Worm (Caenorhabditis elegans): ENCODE data around the gene clec-8.

DNA sequence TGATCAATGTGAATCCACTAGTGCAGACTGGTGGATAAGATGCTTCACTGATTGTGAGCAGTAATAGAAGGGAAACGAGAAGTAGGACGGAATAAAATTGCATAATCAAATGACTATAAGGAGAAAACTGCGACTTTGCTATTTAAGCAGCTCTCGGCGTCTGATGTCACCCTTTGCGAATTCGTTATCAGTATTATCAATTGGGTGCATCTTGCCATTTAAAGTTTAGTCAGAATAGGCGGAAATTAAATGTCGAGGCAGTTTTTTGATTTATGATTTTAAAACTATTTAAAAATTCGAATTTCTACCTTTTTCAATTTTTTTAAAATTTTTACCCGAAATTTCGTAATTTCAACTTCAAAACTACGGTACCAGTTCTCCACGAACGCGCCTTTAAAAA lies 3.1 kb upstream of the clec-8 start, which contains the start of gene clec-4:
- TF ChIP-seq unc-39 (tag; optimal IDR thresholded peaks at IDR 0.05) (no peak), mab-5 (tag; optimal IDR thresholded peaks at IDR 0.05) (no peak), ces-1 (GFP tag; optimal IDR thresholded peaks at IDR 0.05) (no peak), ztf-11 (tag; optimal IDR thresholded peaks at IDR 0.05) (no peak)
